Fruit fly (Drosophila melanogaster): ENCODE measurements around the gene Uqcc1.

The Uqcc1 gene

dm6 chr3L:6980553-6980952 is 22.6 kb upstream of the Uqcc1 start (continued):
- TF ChIP-seq BEAF-32 (GFP tag; optimal IDR thresholded peaks at IDR 0.05) (no peak), chif (GFP tag; optimal IDR thresholded peaks at IDR 0.05) (no peak), CG17361 (GFP tag; IDR thresholded peaks at IDR 0.05) (peak; percentile 27; the same call in 1 of the 3 replicates), CG8281 (tag; optimal IDR thresholded peaks at IDR 0.05) (no peak), nmo (GFP tag; optimal IDR thresholded peaks at IDR 0.05) (peak; percentile 3), shn (GFP tag; optimal IDR thresholded peaks at IDR 0.05) (no peak), twi (tag; optimal IDR thresholded peaks at IDR 0.05) (no peak), CG16863 (GFP tag; optimal IDR thresholded peaks at IDR 0.05) (no peak), Lhr (GFP tag; optimal IDR thresholded peaks at IDR 0.05) (no peak), CG4282 (GFP tag; optimal IDR thresholded peaks at IDR 0.05) (no peak), Side (GFP tag; optimal IDR thresholded peaks at IDR 0.05) (no peak), D19B (GFP tag; optimal IDR thresholded peaks at IDR 0.05) (no peak), rib (GFP tag; IDR thresholded peaks at IDR 0.05) (no peak)

DNA sequence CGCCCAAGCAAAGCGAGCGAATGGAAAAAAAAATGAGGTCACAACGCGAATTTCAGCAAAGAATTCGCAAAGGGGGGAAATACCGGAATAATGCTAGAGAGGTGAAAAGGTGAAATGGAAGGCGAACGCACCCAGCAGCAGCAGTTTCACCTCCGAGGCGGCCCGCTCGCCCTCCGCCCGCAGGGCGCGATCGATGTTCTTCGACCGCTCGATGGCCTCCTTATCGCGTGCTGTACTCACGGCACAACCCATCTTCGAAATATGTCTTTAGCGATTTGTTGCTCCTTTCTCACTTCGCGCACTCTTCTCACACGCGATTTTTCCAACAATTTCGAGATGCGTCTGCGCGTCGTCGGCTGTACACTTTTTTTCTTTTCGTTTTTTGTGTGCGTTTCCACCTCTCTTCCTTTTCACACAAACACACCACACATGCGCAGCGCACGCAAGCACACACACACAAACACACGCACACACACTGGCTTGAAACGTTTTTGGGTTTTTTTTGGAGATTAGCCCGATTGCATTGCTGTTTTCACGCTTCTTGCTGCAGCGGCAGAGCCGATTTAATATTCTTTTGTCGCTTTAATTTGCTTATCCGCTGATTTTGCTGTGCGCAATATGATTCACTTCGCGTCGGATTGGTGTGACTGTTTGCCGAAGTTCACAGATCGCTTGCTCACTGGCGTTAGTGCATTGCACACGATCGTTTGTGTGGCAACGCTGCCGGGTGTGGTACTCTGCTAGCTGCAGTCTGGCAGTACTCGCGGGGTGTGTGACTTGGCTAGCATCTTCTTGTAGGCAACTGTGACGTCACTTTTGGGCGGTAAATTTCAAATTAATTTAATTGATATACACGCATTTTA is 21.7 kb upstream of the Uqcc1 start, which contains the start of gene Galphai:
TSS of gene Galphai (minus strand) at position 658 of the 863 bp plus-strand sequence.
- peak; percentile 6 for TF ChIP-seq Dek (tag; optimal IDR thresholded peaks at IDR 0.05)
- TF ChIP-seq CG1792 (GFP tag; optimal IDR thresholded peaks at IDR 0.05), result peak; percentile 28
- TF ChIP-seq CG8290 (GFP tag; optimal IDR thresholded peaks at IDR 0.05), result peak; percentile 89
- TF ChIP-seq CG8290 (tag; optimal IDR thresholded peaks at IDR 0.05), result peak; percentile 59 to 97
- peak; percentile 31 for TF ChIP-seq CG12744 (GFP tag; optimal IDR thresholded peaks at IDR 0.05)
- TF ChIP-seq CG1602 (GFP tag; optimal IDR thresholded peaks at IDR 0.05), result peak; percentile 6
- TF ChIP-seq Atf3 (GFP tag; optimal IDR thresholded peaks at IDR 0.05), result peak; percentile 1
- TF ChIP-seq CG12942 (GFP tag; optimal IDR thresholded peaks at IDR 0.05), result peak; percentile 50
- peak; percentile 79 for TF ChIP-seq CG8478 (optimal IDR thresholded peaks at IDR 0.05)
- TF ChIP-seq nau (GFP tag; optimal IDR thresholded peaks at IDR 0.05), result no peak
- peak; percentile 80 for TF ChIP-seq sens (GFP tag)
- peak; percentile 100 for TF ChIP-seq CG9797 (GFP tag; optimal IDR thresholded peaks at IDR 0.05)
- TF ChIP-seq ken (GFP tag; IDR thresholded peaks at IDR 0.05), result peak; percentile 59; the same call in 1 of the 3 replicates
- TF ChIP-seq HLHmδ (GFP tag; optimal IDR thresholded peaks at IDR 0.05), result peak; percentile 16
- TF ChIP-seq yki (optimal IDR thresholded peaks at IDR 0.05), result peak; percentile 42
- TF ChIP-seq hkb (optimal IDR thresholded peaks at IDR 0.05), result peak; percentile 69
- TF ChIP-seq hkb (GFP tag; IDR thresholded peaks at IDR 0.05), result peak; percentile 37; the same call in 1 of the 2 replicates
- peak; percentile 99 for TF ChIP-seq Dp (GFP tag; optimal IDR thresholded peaks at IDR 0.05)
- TF ChIP-seq TFAM (GFP tag; optimal IDR thresholded peaks at IDR 0.05), result no peak
- TF ChIP-seq CG14050 (GFP tag; IDR thresholded peaks at IDR 0.05), result no peak
- peak; percentile 55 for TF ChIP-seq CHES-1-like (GFP tag; optimal IDR thresholded peaks at IDR 0.05)
- peak in 1 of 2 experiments; percentile 33 for TF ChIP-seq crp (GFP tag; optimal IDR thresholded peaks at IDR 0.05)
- TF ChIP-seq stc (GFP tag; IDR thresholded peaks at IDR 0.05), result no peak
- TF ChIP-seq CG3163 (GFP tag; optimal IDR thresholded peaks at IDR 0.05), result peak; percentile 36
- TF ChIP-seq Lhr (GFP tag; optimal IDR thresholded peaks at IDR 0.05), result peak; percentile 100
- peak; percentile 88 for TF ChIP-seq cg (GFP tag; optimal IDR thresholded peaks at IDR 0.05)
- TF ChIP-seq HmgD (GFP tag; optimal IDR thresholded peaks at IDR 0.05), result peak; percentile 92
- peak; percentile 29 for TF ChIP-seq Dad (GFP tag; optimal IDR thresholded peaks at IDR 0.05)
- TF ChIP-seq nom (GFP tag; optimal IDR thresholded peaks at IDR 0.05), result peak; percentile 77
- TF ChIP-seq Eip74EF (GFP tag; optimal IDR thresholded peaks at IDR 0.05), result no peak
- TF ChIP-seq Nf-YA (GFP tag; IDR thresholded peaks at IDR 0.05), result no peak
- TF ChIP-seq pho (GFP tag; optimal IDR thresholded peaks at IDR 0.05), result peak; percentile 46
- TF ChIP-seq oc (tag; optimal IDR thresholded peaks at IDR 0.05), result no peak
- TF ChIP-seq jigr1 (GFP tag; IDR thresholded peaks at IDR 0.05), result no peak
- peak; percentile 57 for TF ChIP-seq CrebB (tag; optimal IDR thresholded peaks at IDR 0.05)
- peak; percentile 91 for TF ChIP-seq trem (tag; optimal IDR thresholded peaks at IDR 0.05)
- TF ChIP-seq CG4820 (GFP tag; optimal IDR thresholded peaks at IDR 0.05), result peak; percentile 11
- TF ChIP-seq chn (GFP tag; optimal IDR thresholded peaks at IDR 0.05), result no peak
